Fruit fly (Drosophila melanogaster) whole organism, wandering third instar larva: ENCODE measurements around the gene CG3808.

ENCODE experiments used
- Rel ChIP-seq, 2 experiments: fragments of 200-800 bp; sonication (Bioruptor generic) in 1 of 2; optimal IDR thresholded peaks; 2 replicates in 1 of 2; 3 replicates in 1 of 2; lab custom pipeline; 2016 to 2019; ENCODE audit warnings: mild to moderate bottlenecking in 2 of 2, missing biosample characterization in 2 of 2, missing genetic modification characterization in 2 of 2, moderate library complexity in 1 of 2
- br ChIP-seq: fragments of 200-800 bp; sonication (Bioruptor generic); optimal IDR thresholded peaks from 2 replicates; lab custom pipeline; 2016; ENCODE audit warnings: missing biosample characterization, missing genetic modification characterization
- dl ChIP-seq, 2 experiments: fragments of 175-275, 200-275 bp in 1 of 2; fragments of 200-275 bp in 1 of 2; sonication (Bioruptor generic); optimal IDR thresholded peaks; lab custom pipeline; 2018; ENCODE audit warnings: mild to moderate bottlenecking in 2 of 2, missing biosample characterization in 2 of 2, missing genetic modification characterization in 2 of 2, moderate library complexity in 2 of 2; ENCODE audit not compliant: partially characterized antibody in 2 of 2, insufficient read depth in 1 of 2
- dsf ChIP-seq: sonication (Bioruptor generic); optimal IDR thresholded peaks from 2 replicates; lab custom pipeline; 2016; ENCODE audit warnings: missing biosample characterization, missing genetic modification characterization, borderline replicate concordance
- foxo ChIP-seq, 2 experiments: fragments of 200-800 bp; sonication (Bioruptor generic); optimal IDR thresholded peaks; 2 replicates in 1 of 2; 3 replicates in 1 of 2; lab custom pipeline; 2016 to 2017; ENCODE audit warnings: missing biosample characterization in 2 of 2, missing genetic modification characterization in 2 of 2
- pan ChIP-seq: fragments of >200 bp; optimal IDR thresholded peaks from 2 replicates; lab custom pipeline; 2017

DNA sequence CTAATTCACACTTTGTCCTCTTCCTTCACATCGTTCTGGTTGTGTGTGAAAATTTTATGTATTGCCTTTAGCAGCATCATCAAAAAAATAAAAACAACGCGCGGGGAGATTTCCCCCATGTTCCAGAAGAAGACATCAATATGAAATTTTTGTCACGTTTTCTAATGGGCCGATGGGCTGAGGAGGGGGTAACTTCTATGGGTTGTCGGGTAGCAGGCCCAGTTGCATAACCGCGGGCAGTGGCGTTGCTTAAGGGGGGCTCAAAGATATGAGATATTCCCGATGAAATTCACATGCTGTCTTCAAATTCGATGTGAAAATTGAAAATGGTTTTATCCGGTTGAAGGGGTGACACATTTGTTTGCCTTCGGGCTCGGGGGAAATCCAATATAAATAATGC, 18.0 kb upstream of the CG3808 start:
- TF ChIP-seq pan (lab: Kevin White, UChicago) (no peak), dsf (GFP tag; lab: Kevin White, UChicago) (no peak), foxo (GFP tag; optimal IDR thresholded peaks at IDR 0.05; lab: Kevin White, UChicago) (no peak), dl (GFP tag; optimal IDR thresholded peaks at IDR 0.05; lab: Kevin White, UChicago; ENCODE audit: insufficient read depth in 1 of 2, partially characterized antibody in 2 of 2) (no peak), br (GFP tag; lab: Kevin White, UChicago) (no peak), Rel (GFP tag; optimal IDR thresholded peaks at IDR 0.05; lab: Kevin White, UChicago) (no peak), Rel (tag; optimal IDR thresholded peaks at IDR 0.05; lab: Kevin White, UChicago) (no peak)
